Fruit fly (Drosophila melanogaster) whole organism, embryonic: ENCODE data around the gene Abl.

Source experiments
- ATbp ChIP-seq: fragments of 200-800 bp; sonication (Bioruptor generic); optimal IDR thresholded peaks from 2 replicates; lab custom pipeline; 2017; ENCODE audit warnings: missing biosample characterization, mild to moderate bottlenecking, missing genetic modification characterization, missing genetic modification reagents
- CG1024 ChIP-seq: fragments of 200-800 bp; sonication (Bioruptor generic); IDR thresholded peaks from 2 replicates; pipeline ENCODE4 v1.3.6; 2022; ENCODE audit warnings: missing biosample characterization, missing genetic modification characterization
- CG10321 ChIP-seq: fragments of 200-800 bp; sonication (Bioruptor generic); IDR thresholded peaks from 2 replicates; pipeline ENCODE4 v1.3.6; 2022; ENCODE audit warnings: missing biosample characterization, missing genetic modification characterization
- CG10462 ChIP-seq: fragments of 200-800 bp; sonication (Bioruptor generic); optimal IDR thresholded peaks from 2 replicates; lab custom pipeline; 2016; ENCODE audit warnings: missing biosample characterization, missing genetic modification characterization
- CG12391 ChIP-seq: fragments of 200-800 bp; sonication (Bioruptor generic); optimal IDR thresholded peaks from 3 replicates; lab custom pipeline; 2018; ENCODE audit warnings: missing biosample characterization, mild to moderate bottlenecking, missing genetic modification characterization, moderate library complexity
- CG13894 ChIP-seq: fragments of 200-800 bp; sonication (Bioruptor generic); optimal IDR thresholded peaks from 3 replicates; lab custom pipeline; 2018; ENCODE audit warnings: missing biosample characterization, mild to moderate bottlenecking, missing genetic modification characterization, moderate library complexity
- CG1602 ChIP-seq: fragments of 200-800 bp; sonication (Bioruptor generic); optimal IDR thresholded peaks from 3 replicates; lab custom pipeline; 2016; ENCODE audit warnings: missing biosample characterization, missing genetic modification characterization
- CG17568 ChIP-seq: fragments of 200-800 bp; sonication (Bioruptor generic); optimal IDR thresholded peaks from 2 replicates; lab custom pipeline; 2018; ENCODE audit warnings: missing biosample characterization, mild to moderate bottlenecking, missing genetic modification characterization, moderate library complexity
- CG1832 ChIP-seq: fragments of 200-800 bp; sonication (Bioruptor generic); optimal IDR thresholded peaks from 2 replicates; lab custom pipeline; 2017; ENCODE audit warnings: missing biosample characterization, mild to moderate bottlenecking, missing genetic modification characterization, inconsistent platforms
- CG18599 ChIP-seq: fragments of 200-800 bp; sonication (Bioruptor generic); optimal IDR thresholded peaks from 3 replicates; lab custom pipeline; 2017; ENCODE audit warnings: missing biosample characterization, missing genetic modification characterization, mild to moderate bottlenecking, moderate library complexity, missing genetic modification reagents
- CG2199 ChIP-seq: fragments of 200-800 bp; sonication (Bioruptor generic); IDR thresholded peaks from 3 replicates; pipeline ENCODE4 v1.3.6; 2022; ENCODE audit warnings: missing biosample characterization, missing genetic modification characterization
- CG2875 ChIP-seq: fragments of 200-800 bp; sonication (Bioruptor generic); optimal IDR thresholded peaks from 2 replicates; lab custom pipeline; 2017; ENCODE audit warnings: missing biosample characterization, mild to moderate bottlenecking, missing genetic modification characterization, missing genetic modification reagents
- CG2889 ChIP-seq: fragments of 200-800 bp; sonication (Bioruptor generic); IDR thresholded peaks from 3 replicates; pipeline ENCODE4 v1.3.6; 2022; ENCODE audit warnings: missing biosample characterization, missing genetic modification characterization
- CG33557 ChIP-seq: fragments of 200-800 bp; sonication (Bioruptor generic); optimal IDR thresholded peaks from 2 replicates; lab custom pipeline; 2019; ENCODE audit warnings: missing biosample characterization, mild to moderate bottlenecking, missing genetic modification characterization, moderate library complexity
- CG43689 ChIP-seq: fragments of 200-800 bp; sonication (Bioruptor generic); IDR thresholded peaks from 2 replicates; pipeline ENCODE4 v1.3.6; 2022; ENCODE audit warnings: missing biosample characterization, missing genetic modification characterization
- CG6254 ChIP-seq: fragments of 200-800 bp; sonication (Bioruptor generic); optimal IDR thresholded peaks from 3 replicates; lab custom pipeline; 2017; ENCODE audit warnings: mild to moderate bottlenecking, missing biosample characterization, missing genetic modification reagents, missing genetic modification characterization
- CG6272 ChIP-seq: fragments of 200-800 bp; sonication (Bioruptor generic); IDR thresholded peaks from 2 replicates; pipeline ENCODE4 v1.3.6; 2022; ENCODE audit warnings: missing biosample characterization, missing genetic modification characterization
- CG7271 ChIP-seq: fragments of 200-800 bp; sonication (Bioruptor generic); optimal IDR thresholded peaks from 2 replicates; lab custom pipeline; 2018; ENCODE audit warnings: missing biosample characterization, mild to moderate bottlenecking, missing genetic modification characterization, moderate library complexity
- CG8924 ChIP-seq: fragments of 200-800 bp; optimal IDR thresholded peaks from 3 replicates; lab custom pipeline; 2019; ENCODE audit warnings: missing biosample characterization, mild to moderate bottlenecking, missing genetic modification characterization, moderate library complexity
- CG8944 ChIP-seq: fragments of 200-800 bp; sonication (Bioruptor generic); optimal IDR thresholded peaks from 3 replicates; lab custom pipeline; 2016; ENCODE audit warnings: missing biosample characterization, missing genetic modification characterization
- Dad ChIP-seq: fragments of 200-800 bp; sonication (Bioruptor generic); optimal IDR thresholded peaks from 3 replicates; lab custom pipeline; 2016; ENCODE audit warnings: missing biosample characterization, missing genetic modification characterization
- Dek ChIP-seq: fragments of 200-800 bp; sonication (Bioruptor generic); optimal IDR thresholded peaks from 3 replicates; lab custom pipeline; 2019; ENCODE audit warnings: missing biosample characterization, mild to moderate bottlenecking, missing genetic modification characterization, moderate library complexity
- Fer2 ChIP-seq: fragments of 200-800 bp; sonication (Bioruptor generic); optimal IDR thresholded peaks from 2 replicates; lab custom pipeline; 2018; ENCODE audit warnings: missing biosample characterization, mild to moderate bottlenecking, missing genetic modification characterization, moderate library complexity
- GATAe ChIP-seq: fragments of 200-800 bp; sonication (Bioruptor generic); conservative IDR thresholded peaks from 2 replicates; pipeline ENCODE4 v1.3.6; 2022; ENCODE audit warnings: missing biosample characterization, missing genetic modification characterization
- Hmr ChIP-seq: fragments of 200-800 bp; sonication (Bioruptor generic); optimal IDR thresholded peaks from 3 replicates; lab custom pipeline; 2017; ENCODE audit warnings: mild to moderate bottlenecking, missing biosample characterization, missing genetic modification reagents, missing genetic modification characterization
- Kr ChIP-seq: fragments of 200-800 bp; sonication (Bioruptor generic); optimal IDR thresholded peaks from 2 replicates; lab custom pipeline; 2017; ENCODE audit warnings: missing biosample characterization, mild to moderate bottlenecking, missing genetic modification characterization
- MTF-1 ChIP-seq: fragments of 200-800 bp; sonication (Bioruptor generic); optimal IDR thresholded peaks from 2 replicates; lab custom pipeline; 2018; ENCODE audit warnings: missing biosample characterization, mild to moderate bottlenecking, missing genetic modification characterization, borderline replicate concordance
- Max ChIP-seq: fragments of 200-800 bp; sonication (Bioruptor generic); optimal IDR thresholded peaks from 2 replicates; lab custom pipeline; 2016; ENCODE audit warnings: missing biosample characterization, mild to moderate bottlenecking, missing genetic modification characterization
- Opbp ChIP-seq: fragments of 200-800 bp; sonication (Bioruptor generic); IDR thresholded peaks from 3 replicates; pipeline ENCODE4 v1.3.6; 2022; ENCODE audit warnings: missing biosample characterization, missing genetic modification characterization; ENCODE audit not compliant: partially characterized antibody
- Pdp1 ChIP-seq, 2 experiments: fragments of 200-800 bp; sonication (Bioruptor generic); optimal IDR thresholded peaks; 3 replicates each; lab custom pipeline; 2016; ENCODE audit warnings: missing biosample characterization in 2 of 2, missing genetic modification characterization in 2 of 2, mild to moderate bottlenecking in 1 of 2, moderate library complexity in 1 of 2
- Sox102F ChIP-seq: fragments of 200-800 bp; sonication (Bioruptor generic); optimal IDR thresholded peaks from 2 replicates; lab custom pipeline; 2018; ENCODE audit warnings: missing biosample characterization, mild to moderate bottlenecking, missing genetic modification characterization, moderate library complexity
- crc ChIP-seq: fragments of 200-800 bp; sonication (Bioruptor generic); optimal IDR thresholded peaks from 2 replicates; lab custom pipeline; 2016; ENCODE audit warnings: missing biosample characterization, missing genetic modification characterization
- danr ChIP-seq: fragments of 200-800 bp; sonication (Bioruptor generic); IDR thresholded peaks from 2 replicates; pipeline ENCODE4 v1.3.6; 2022; ENCODE audit warnings: missing biosample characterization, missing genetic modification characterization
- eve ChIP-seq, 2 experiments: fragments of >200 bp; optimal IDR thresholded peaks; 2 replicates each; lab custom pipeline; 2017; ENCODE audit warnings: missing biosample characterization in 2 of 2, missing genetic modification characterization in 2 of 2
- grn ChIP-seq: fragments of 200-800 bp; sonication (Bioruptor generic); optimal IDR thresholded peaks from 3 replicates; lab custom pipeline; 2017; ENCODE audit warnings: missing biosample characterization, missing genetic modification characterization
- ham ChIP-seq: fragments of 200-800 bp; sonication (Bioruptor generic); IDR thresholded peaks from 2 replicates; pipeline ENCODE4 v1.3.6; 2022; ENCODE audit warnings: missing biosample characterization, missing genetic modification characterization
- her ChIP-seq: fragments of 200-800 bp; sonication (Bioruptor generic); optimal IDR thresholded peaks from 2 replicates; lab custom pipeline; 2016; ENCODE audit warnings: missing biosample characterization, missing genetic modification characterization
- insv ChIP-seq, 2 experiments: fragments of 200-800 bp; sonication (Bioruptor generic); optimal IDR thresholded peaks; 3 replicates each; lab custom pipeline; 2016 to 2018; ENCODE audit warnings: missing biosample characterization in 2 of 2, missing genetic modification characterization in 2 of 2
- kay ChIP-seq: fragments of 200-800 bp; sonication (Bioruptor generic); optimal IDR thresholded peaks from 2 replicates; lab custom pipeline; 2016; ENCODE audit warnings: missing biosample characterization, missing genetic modification characterization
- nom ChIP-seq: fragments of 200-800 bp; sonication (Bioruptor generic); optimal IDR thresholded peaks from 2 replicates; lab custom pipeline; 2017; ENCODE audit warnings: missing biosample characterization, missing genetic modification characterization, mild to moderate bottlenecking, moderate library complexity, missing genetic modification reagents
- pan ChIP-seq, 4 experiments: fragments of >200 bp in 3 of 4; fragments of 200-800 bp in 1 of 4; sonication (Bioruptor generic) in 1 of 4; optimal IDR thresholded peaks in 3 of 4; IDR thresholded peaks in 1 of 4; 2 replicates each; pipeline versions ENCODE4 v1.3.6 to Lab custom; 2017 to 2022; ENCODE audit warnings: missing biosample characterization in 2 of 4, missing genetic modification characterization in 2 of 4, mixed read lengths in 1 of 4
- pros ChIP-seq: fragments of 200-800 bp; sonication (Bioruptor generic); optimal IDR thresholded peaks from 3 replicates; lab custom pipeline; 2019; ENCODE audit warnings: missing biosample characterization, mild to moderate bottlenecking, missing genetic modification characterization, moderate library complexity
- sr ChIP-seq: fragments of 200-800 bp; sonication (Bioruptor generic); IDR thresholded peaks from 3 replicates; pipeline ENCODE4 v1.3.6; 2022; ENCODE audit warnings: missing biosample characterization, missing genetic modification characterization
- sug ChIP-seq: fragments of 200-800 bp; optimal IDR thresholded peaks from 2 replicates; lab custom pipeline; 2019; ENCODE audit warnings: missing biosample characterization, mild to moderate bottlenecking, missing genetic modification characterization, moderate library complexity
- vnd ChIP-seq: fragments of 200-800 bp; sonication (Bioruptor generic); IDR thresholded peaks from 3 replicates; pipeline ENCODE4 v1.3.6; 2022; ENCODE audit warnings: missing biosample characterization, missing genetic modification characterization; ENCODE audit not compliant: partially characterized antibody

The Abl gene

DNA sequence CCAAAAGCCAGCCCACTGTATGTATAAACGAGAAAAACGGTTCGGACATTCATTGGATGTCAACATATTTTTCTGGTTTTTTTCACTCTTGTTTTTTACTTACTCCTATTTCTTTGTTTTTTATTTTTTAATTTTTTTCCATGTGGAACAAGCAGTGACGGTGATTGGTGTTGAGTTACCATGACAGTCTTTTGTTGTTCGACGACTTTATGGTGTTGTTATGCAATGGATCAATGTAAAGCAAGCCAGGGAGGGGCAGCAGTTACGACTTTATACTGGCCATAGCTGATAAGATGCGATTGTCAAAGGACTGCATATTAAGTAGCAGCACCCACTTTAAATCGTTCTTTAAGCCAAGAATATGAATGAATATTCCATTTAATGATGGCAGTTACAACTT is 41.8 kb upstream of the Abl start:
- TF ChIP-seq nom (GFP tag; lab: Kevin White, UChicago) (peak; percentile 52), Pdp1 (GFP tag; optimal IDR thresholded peaks at IDR 0.05; lab: Kevin White, UChicago) (peak in 1 of 2 experiments; percentile 54), eve (GFP tag; optimal IDR thresholded peaks at IDR 0.05; lab: Kevin White, UChicago) (peak in 1 of 2 experiments; percentile 48), CG2875 (GFP tag; lab: Kevin White, UChicago) (no peak)

- no peak for TF ChIP-seq GATAe (GFP tag; lab: Robert Waterston, UW)
- no peak for TF ChIP-seq CG6254 (GFP tag; lab: Kevin White, UChicago)
- TF ChIP-seq ATbp: no peak
- no peak for TF ChIP-seq crc (GFP tag; lab: Kevin White, UChicago)
- no peak for TF ChIP-seq CG12391 (tag; lab: Kevin White, UChicago)
- no peak for TF ChIP-seq danr (GFP tag; lab: Robert Waterston, UW)
- TF ChIP-seq sug (tag; lab: Kevin White, UChicago): no peak
- no peak for TF ChIP-seq CG43689 (GFP tag; lab: Robert Waterston, UW)
- TF ChIP-seq CG8944 (GFP tag; lab: Kevin White, UChicago): no peak
- TF ChIP-seq insv (GFP tag; optimal IDR thresholded peaks at IDR 0.05; lab: Kevin White, UChicago): no peak
- TF ChIP-seq CG17568: no peak
- TF ChIP-seq CG6272 (GFP tag; lab: Robert Waterston, UW): no peak
- TF ChIP-seq Dad (GFP tag; lab: Kevin White, UChicago): no peak
- no peak for TF ChIP-seq CG10321 (GFP tag; lab: Robert Waterston, UW)
- TF ChIP-seq ham (GFP tag; lab: Robert Waterston, UW): no peak
- no peak for TF ChIP-seq Kr
- no peak for TF ChIP-seq CG1024
- TF ChIP-seq CG2199 (GFP tag; lab: Robert Waterston, UW): no peak
- no peak for TF ChIP-seq kay (GFP tag; lab: Kevin White, UChicago)
These were observed 35.3 kb upstream of the Abl start for dm6 chr3L:16683007-16683406.

dm6 chr3L:16682371-16682770 is 34.7 kb upstream of the Abl start:
- TF ChIP-seq sug (tag; lab: Kevin White, UChicago): peak; percentile 37
- no peak for TF ChIP-seq pan (optimal IDR thresholded peaks at IDR 0.05; lab: Kevin White, UChicago)
- TF ChIP-seq pan (GFP tag; optimal IDR thresholded peaks at IDR 0.05 in 1 of 2, IDR thresholded peaks at IDR 0.05 in 1 of 2): no peak
- TF ChIP-seq CG7271 (tag; lab: Kevin White, UChicago): no peak
- TF ChIP-seq CG10462: no peak
- no peak for TF ChIP-seq CG18599
- TF ChIP-seq MTF-1 (GFP tag; lab: Kevin White, UChicago): no peak
- TF ChIP-seq Dad (GFP tag; lab: Kevin White, UChicago): no peak
- TF ChIP-seq Opbp (GFP tag; lab: Robert Waterston, UW): no peak
- peak; percentile 17 for TF ChIP-seq grn (GFP tag; lab: Kevin White, UChicago)
- no peak for TF ChIP-seq CG1832 (GFP tag; lab: Kevin White, UChicago)
- no peak for TF ChIP-seq her (GFP tag; lab: Kevin White, UChicago)
- TF ChIP-seq CG33557 (GFP tag; lab: Kevin White, UChicago): no peak
- TF ChIP-seq sr (GFP tag; lab: Robert Waterston, UW): no peak

- TF ChIP-seq vnd (GFP tag; lab: Robert Waterston, UW): no peak
- no peak for TF ChIP-seq CG2889
- no peak for TF ChIP-seq Sox102F (GFP tag; lab: Kevin White, UChicago)
- no peak for TF ChIP-seq Dek
- no peak for TF ChIP-seq Hmr (GFP tag; lab: Kevin White, UChicago)
- TF ChIP-seq pros: no peak
- no peak for TF ChIP-seq CG1602
- TF ChIP-seq Max (GFP tag; lab: Kevin White, UChicago): no peak
- TF ChIP-seq CG13894 (tag; lab: Kevin White, UChicago): no peak
- TF ChIP-seq CG8924: no peak
- no peak for TF ChIP-seq Fer2 (tag; lab: Kevin White, UChicago)
These were observed 31.9 kb upstream of the Abl start for dm6 chr3L:16679492-16680120.
